Worm (Caenorhabditis elegans): ENCODE data around the gene srh-212.
"Not testable (repeated sequence)": the region's sequence is repeated elsewhere in the genome, so short reads cannot be mapped to it uniquely, and the experiment has no call there.

- TF ChIP-seq nhr-11, nhr-12, lin-39 (tag; optimal IDR thresholded peaks at IDR 0.05): not testable (repeated sequence)
Measured at ce11 chrV:3558744-3559143, 38.2 kb downstream of the srh-212 start, which contains the start of gene T24A6.1.
